Worm (Caenorhabditis elegans): ENCODE data around the gene ZK938.10.

DNA sequence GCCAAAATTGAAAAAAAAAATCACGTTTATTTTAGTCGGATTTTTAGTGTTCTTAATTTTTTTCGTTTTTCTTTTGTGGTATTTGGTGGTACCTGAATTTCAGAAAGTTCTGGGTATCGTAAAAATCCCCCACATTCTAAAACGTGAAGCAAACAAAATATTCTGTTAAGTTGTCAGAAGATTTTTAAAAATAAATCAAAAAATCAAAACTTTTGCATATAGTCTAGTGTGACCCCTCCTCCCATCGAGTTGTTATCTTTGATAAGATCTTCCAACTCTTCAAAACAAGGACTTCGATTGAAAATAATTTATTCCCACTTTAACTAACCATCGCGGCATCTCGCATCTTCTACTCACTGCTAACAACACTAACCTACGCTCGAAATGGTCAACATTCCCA, 21.7 kb downstream of the ZK938.10 start, which contains the start of gene ZK938.1:
- TF ChIP-seq ceh-36 (tag; optimal IDR thresholded peaks at IDR 0.05): no peak
- TF ChIP-seq hmg-4 (GFP tag; optimal IDR thresholded peaks at IDR 0.05): no peak
- no peak for TF ChIP-seq tbx-37 (GFP tag; conservative IDR thresholded peaks at IDR 0.05)
- no peak for TF ChIP-seq F13C5.2 (tag; optimal IDR thresholded peaks at IDR 0.05)
- no peak for TF ChIP-seq tra-4 (tag; optimal IDR thresholded peaks at IDR 0.05)
- no peak for TF ChIP-seq flt-1 (GFP tag; IDR thresholded peaks at IDR 0.05)
- TF ChIP-seq ceh-13 (GFP tag; optimal IDR thresholded peaks at IDR 0.05): no peak
- no peak for TF ChIP-seq ama-1 (optimal IDR thresholded peaks at IDR 0.05)
- TF ChIP-seq hnd-1 (tag; optimal IDR thresholded peaks at IDR 0.05): no peak
- TF ChIP-seq hmbx-1 (tag; optimal IDR thresholded peaks at IDR 0.05): no peak
- TF ChIP-seq ets-7 (tag; optimal IDR thresholded peaks at IDR 0.05): no peak
